Fruit fly (Drosophila melanogaster): ENCODE measurements around the gene CG31460.

Gene CG31460

DNA sequence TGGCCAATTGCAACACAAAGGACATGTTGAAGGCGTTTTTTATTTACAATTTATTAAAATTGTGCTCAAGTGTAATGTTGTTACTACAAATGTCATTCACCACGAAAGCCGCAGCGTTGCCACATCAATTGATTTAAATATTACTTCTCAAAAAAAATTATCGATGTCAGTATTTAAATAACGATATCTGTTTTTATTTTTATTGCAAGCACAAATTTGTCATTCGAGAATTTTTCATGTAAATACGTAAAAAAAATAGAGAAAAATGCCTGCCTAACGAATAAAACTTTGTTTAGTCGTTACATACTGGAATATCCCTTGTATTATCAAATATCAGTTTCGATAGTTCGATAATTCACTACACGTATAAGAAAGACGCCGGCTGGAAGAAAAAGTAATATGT lies at the start of gene CG31460, which contains the start of gene mRpS18A:
Gene CG31460 (plus strand): TSS at position 190 of the 403 bp plus-strand sequence.
Gene mRpS18A (minus strand): TSS at position 110 of the 403 bp plus-strand sequence.
- TF ChIP-seq CG33017 (tag; optimal IDR thresholded peaks at IDR 0.05) (no peak), CG12768 (GFP tag; optimal IDR thresholded peaks at IDR 0.05) (peak; percentile 5), CG5204 (GFP tag; optimal IDR thresholded peaks at IDR 0.05) (no peak), CG1620 (GFP tag; optimal IDR thresholded peaks at IDR 0.05) (no peak), CG7101 (tag; optimal IDR thresholded peaks at IDR 0.05) (peak; percentile 20), cnc (optimal IDR thresholded peaks at IDR 0.05) (no peak), Mnt (GFP tag; optimal IDR thresholded peaks at IDR 0.05) (no peak), ovo (GFP tag; optimal IDR thresholded peaks at IDR 0.05) (no peak), toe (GFP tag; optimal IDR thresholded peaks at IDR 0.05) (peak; percentile 60), Clk (GFP tag; optimal IDR thresholded peaks at IDR 0.05) (no peak), CG11617 (GFP tag; optimal IDR thresholded peaks at IDR 0.05) (no peak), Hr96 (GFP tag; optimal IDR thresholded peaks at IDR 0.05) (no peak), bab1 (GFP tag; optimal IDR thresholded peaks at IDR 0.05) (peak; percentile 40), tj (GFP tag; optimal IDR thresholded peaks at IDR 0.05) (no peak), CG7045 (GFP tag; optimal IDR thresholded peaks at IDR 0.05) (no peak), CG14711 (tag; optimal IDR thresholded peaks at IDR 0.05) (peak; percentile 21), Crg-1 (GFP tag; optimal IDR thresholded peaks at IDR 0.05) (no peak), cic (GFP tag; optimal IDR thresholded peaks at IDR 0.05) (no peak), pad (GFP tag; optimal IDR thresholded peaks at IDR 0.05) (no peak), kay (GFP tag; ENCODE audit: borderline replicate concordance) (no peak)

DNA sequence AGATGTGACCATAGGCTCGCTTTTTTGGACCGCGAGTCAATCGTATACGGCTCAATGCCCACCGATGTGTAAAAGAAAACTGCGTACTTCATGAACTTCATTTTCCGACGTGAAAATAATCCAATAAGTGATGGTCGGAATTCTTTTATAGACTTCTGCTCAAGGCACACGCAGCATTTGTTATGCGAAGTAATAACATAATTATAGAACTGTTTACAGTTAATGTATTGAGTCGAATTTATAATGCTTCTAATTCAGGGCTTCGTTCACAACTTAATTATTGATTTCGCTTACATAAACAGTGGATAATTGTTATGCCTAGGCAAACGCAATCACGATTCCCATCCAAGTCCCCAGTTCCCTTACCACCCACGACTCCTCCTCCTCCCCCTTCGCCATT lies 49.6 kb upstream of the CG31460 start, which contains the start of gene Or85c:
Gene Or85c (minus strand): TSS at position 101 of the 400 bp plus-strand sequence.
- no peak for TF ChIP-seq cnc (optimal IDR thresholded peaks at IDR 0.05)
- no peak for TF ChIP-seq Clk (GFP tag; optimal IDR thresholded peaks at IDR 0.05)
- TF ChIP-seq CG5204 (GFP tag; optimal IDR thresholded peaks at IDR 0.05), result no peak
- TF ChIP-seq Hr96 (GFP tag; optimal IDR thresholded peaks at IDR 0.05), result no peak
- TF ChIP-seq CG33017 (tag; optimal IDR thresholded peaks at IDR 0.05), result no peak
- no peak for TF ChIP-seq cic (GFP tag; optimal IDR thresholded peaks at IDR 0.05)
- no peak for TF ChIP-seq Mnt (GFP tag; optimal IDR thresholded peaks at IDR 0.05)

DNA sequence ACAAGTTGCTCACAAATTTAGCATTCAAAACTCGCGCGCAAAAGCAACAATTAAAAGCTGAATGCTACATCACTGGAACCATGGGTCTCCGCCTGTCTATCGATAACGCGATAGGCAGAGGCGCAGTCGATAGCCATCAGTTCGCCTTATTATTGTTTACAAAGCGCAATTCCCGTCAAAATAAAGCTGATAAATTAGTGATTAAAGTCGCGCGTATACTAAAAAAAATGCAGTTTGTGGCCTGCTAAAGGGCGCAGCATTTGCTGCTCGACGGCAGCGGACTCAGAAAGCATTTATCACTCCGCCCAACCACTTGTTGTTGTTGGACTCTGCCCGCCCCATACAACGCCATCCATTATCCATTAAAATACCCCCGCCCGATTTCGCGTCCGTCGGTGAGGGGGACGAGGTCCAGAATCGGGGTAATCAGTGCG lies 44.7 kb upstream of the CG31460 start, which contains the start of gene CG11737:
Gene CG11737 (plus strand): TSS at position 117 of the 434 bp plus-strand sequence.
- TF ChIP-seq Clk (GFP tag; optimal IDR thresholded peaks at IDR 0.05) (no peak), CG7045 (GFP tag; optimal IDR thresholded peaks at IDR 0.05) (no peak), tj (GFP tag; optimal IDR thresholded peaks at IDR 0.05) (no peak), cic (GFP tag; optimal IDR thresholded peaks at IDR 0.05) (no peak), Mnt (GFP tag; optimal IDR thresholded peaks at IDR 0.05) (peak; percentile 5), ovo (GFP tag; optimal IDR thresholded peaks at IDR 0.05) (no peak), bab1 (GFP tag; optimal IDR thresholded peaks at IDR 0.05) (no peak), CG1620 (GFP tag; optimal IDR thresholded peaks at IDR 0.05) (no peak), CG11617 (GFP tag; optimal IDR thresholded peaks at IDR 0.05) (no peak), kay (GFP tag; ENCODE audit: borderline replicate concordance) (no peak), CG12768 (GFP tag; optimal IDR thresholded peaks at IDR 0.05) (peak; percentile 22), Crg-1 (GFP tag; optimal IDR thresholded peaks at IDR 0.05) (no peak), CG7101 (tag; optimal IDR thresholded peaks at IDR 0.05) (no peak), CG33017 (tag; optimal IDR thresholded peaks at IDR 0.05) (no peak), pad (GFP tag; optimal IDR thresholded peaks at IDR 0.05) (no peak), Hr96 (GFP tag; optimal IDR thresholded peaks at IDR 0.05) (peak; percentile 20), toe (GFP tag; optimal IDR thresholded peaks at IDR 0.05) (peak; percentile 34), CG5204 (GFP tag; optimal IDR thresholded peaks at IDR 0.05) (no peak), CG14711 (tag; optimal IDR thresholded peaks at IDR 0.05) (no peak), cnc (optimal IDR thresholded peaks at IDR 0.05) (no peak)

DNA sequence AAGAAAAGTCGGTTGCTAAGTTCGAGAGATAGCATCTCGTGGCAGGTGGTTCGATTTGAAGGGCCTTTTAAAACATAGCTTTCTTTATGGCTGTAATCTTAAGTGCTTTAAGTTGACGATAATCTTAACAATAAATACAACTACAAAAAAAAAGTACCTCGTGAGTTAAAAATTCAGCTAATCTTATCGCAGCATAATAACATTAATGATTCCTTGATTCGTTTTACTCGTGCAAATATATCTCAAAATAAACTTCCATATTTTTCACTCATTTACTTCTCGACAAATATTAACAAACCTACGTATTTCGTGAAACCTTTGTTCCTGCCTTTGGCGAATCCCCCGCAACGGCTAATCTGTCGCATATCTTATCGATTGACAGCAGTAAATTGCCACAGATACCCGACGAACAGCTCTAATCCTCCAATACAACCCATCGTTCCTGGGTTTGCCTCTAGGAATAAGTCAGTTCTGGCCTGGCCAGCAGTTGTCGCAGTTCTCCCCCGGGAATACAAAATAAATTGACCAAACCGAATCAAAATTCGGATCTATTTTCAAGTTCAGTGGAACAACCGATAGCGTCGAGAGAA lies 43.8 kb upstream of the CG31460 start:
- TF ChIP-seq cic (GFP tag; optimal IDR thresholded peaks at IDR 0.05), result no peak
- no peak for TF ChIP-seq Crg-1 (GFP tag; optimal IDR thresholded peaks at IDR 0.05)
- TF ChIP-seq CG7101 (tag; optimal IDR thresholded peaks at IDR 0.05), result no peak
- TF ChIP-seq Hr96 (GFP tag; optimal IDR thresholded peaks at IDR 0.05), result no peak
- no peak for TF ChIP-seq CG1620 (GFP tag; optimal IDR thresholded peaks at IDR 0.05)
- TF ChIP-seq pad (GFP tag; optimal IDR thresholded peaks at IDR 0.05), result no peak
- TF ChIP-seq Clk (GFP tag; optimal IDR thresholded peaks at IDR 0.05), result no peak
- no peak for TF ChIP-seq cnc (optimal IDR thresholded peaks at IDR 0.05)
- TF ChIP-seq ovo (GFP tag; optimal IDR thresholded peaks at IDR 0.05), result no peak
- no peak for TF ChIP-seq CG7045 (GFP tag; optimal IDR thresholded peaks at IDR 0.05)
- TF ChIP-seq CG33017 (tag; optimal IDR thresholded peaks at IDR 0.05), result no peak

DNA sequence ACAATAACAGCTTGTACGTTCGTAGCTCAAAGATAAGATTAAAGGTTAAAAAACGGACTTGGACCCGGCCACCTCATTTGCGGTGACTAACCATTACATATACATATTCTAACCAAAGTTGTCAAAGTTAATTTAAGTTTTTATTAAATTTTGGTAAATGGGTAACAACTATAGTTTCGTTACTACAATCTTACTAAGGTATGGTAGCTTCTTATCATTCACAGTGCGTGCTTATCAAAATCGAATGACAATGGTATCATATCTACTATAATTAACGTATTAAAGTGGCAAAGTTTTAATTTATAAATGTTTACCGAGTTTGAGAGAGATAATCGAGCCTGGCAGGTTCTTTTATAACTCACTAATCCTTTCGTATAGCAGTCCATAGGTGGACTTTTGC lies 43.3 kb upstream of the CG31460 start:
- no peak for TF ChIP-seq CG33017 (tag; optimal IDR thresholded peaks at IDR 0.05)

DNA sequence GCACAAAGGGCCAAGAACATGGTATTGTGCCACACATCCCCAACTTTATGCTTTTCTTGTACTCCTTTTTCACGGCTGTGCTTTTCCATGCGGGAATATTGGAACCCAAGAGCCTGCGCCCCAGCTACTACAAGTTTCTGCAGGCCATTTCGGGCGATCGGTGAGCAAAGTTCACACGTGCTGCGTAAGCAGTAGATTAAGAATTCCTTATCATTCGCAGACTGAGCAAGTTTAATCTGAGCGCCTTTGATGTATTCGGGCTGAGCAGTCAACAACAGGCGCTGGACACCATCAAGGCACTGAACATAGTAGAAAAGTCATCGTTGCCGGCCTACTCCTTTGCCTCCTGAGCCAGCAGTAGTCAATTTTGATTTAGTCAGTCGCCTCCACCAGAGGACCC lies 41.7 kb upstream of the CG31460 start:
- TF ChIP-seq CG12768 (GFP tag; optimal IDR thresholded peaks at IDR 0.05), result no peak
- no peak for TF ChIP-seq toe (GFP tag; optimal IDR thresholded peaks at IDR 0.05)
- TF ChIP-seq Crg-1 (GFP tag; optimal IDR thresholded peaks at IDR 0.05), result no peak
- no peak for TF ChIP-seq Mnt (GFP tag; optimal IDR thresholded peaks at IDR 0.05)
- no peak for TF ChIP-seq CG5204 (GFP tag; optimal IDR thresholded peaks at IDR 0.05)
- TF ChIP-seq pad (GFP tag; optimal IDR thresholded peaks at IDR 0.05), result no peak
- TF ChIP-seq bab1 (GFP tag; optimal IDR thresholded peaks at IDR 0.05), result no peak
- no peak for TF ChIP-seq Hr96 (GFP tag; optimal IDR thresholded peaks at IDR 0.05)
- no peak for TF ChIP-seq cic (GFP tag; optimal IDR thresholded peaks at IDR 0.05)
- TF ChIP-seq CG1620 (GFP tag; optimal IDR thresholded peaks at IDR 0.05), result no peak
- no peak for TF ChIP-seq Clk (GFP tag; optimal IDR thresholded peaks at IDR 0.05)
- no peak for TF ChIP-seq cnc (optimal IDR thresholded peaks at IDR 0.05)
- no peak for TF ChIP-seq CG33017 (tag; optimal IDR thresholded peaks at IDR 0.05)
- TF ChIP-seq CG7101 (tag; optimal IDR thresholded peaks at IDR 0.05), result no peak
- TF ChIP-seq ovo (GFP tag; optimal IDR thresholded peaks at IDR 0.05), result no peak
- no peak for TF ChIP-seq CG14711 (tag; optimal IDR thresholded peaks at IDR 0.05)

Data from whole organism, adult.